Fruit fly (Drosophila melanogaster): ENCODE data around the gene CG2120.

DNA sequence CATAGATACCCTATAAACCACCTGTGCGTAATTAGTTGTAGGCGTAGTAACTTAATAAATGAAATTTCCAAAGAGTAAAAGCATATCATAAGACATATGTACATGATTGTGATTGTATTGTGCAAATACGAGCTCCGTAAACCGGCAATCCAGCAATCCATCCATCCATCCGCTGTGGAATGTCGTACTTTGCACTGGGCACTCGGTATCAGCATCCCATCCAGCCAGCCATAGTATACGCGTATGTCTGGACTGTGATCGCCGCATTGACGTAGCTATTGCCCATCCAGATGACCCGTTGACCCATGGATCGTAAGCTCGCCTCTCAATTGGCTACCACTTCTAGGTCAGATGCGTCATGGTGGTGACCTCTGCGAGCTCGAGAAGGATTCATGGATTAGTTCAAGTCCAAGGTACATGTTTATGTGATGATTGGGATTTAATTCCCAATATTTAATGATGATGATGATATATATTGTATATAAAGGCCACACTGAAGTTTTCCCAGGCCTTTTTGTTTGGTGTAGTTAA is 23.4 kb downstream of the CG2120 start:
- TF ChIP-seq Sin3A (optimal IDR thresholded peaks at IDR 0.05) (no peak), psq (optimal IDR thresholded peaks at IDR 0.05) (no peak), Myc (optimal IDR thresholded peaks at IDR 0.05) (no peak)
